Worm (Caenorhabditis elegans) whole organism, L2 larva: ENCODE results near the gene F33C8.2.
A peak's percentile ranks its signal among the peaks of the same experiment; 100 is the strongest.

ENCODE experiments used
- F13H6.1 ChIP-seq: sonication (generic microtip); optimal IDR thresholded peaks from 2 replicates; lab custom pipeline; 2016; ENCODE audit warnings: missing genetic modification characterization, missing compliant biosample characterization
- R02D3.7 ChIP-seq: fragments of 150-350 bp; optimal IDR thresholded peaks from 2 replicates; lab custom pipeline; 2014; ENCODE audit warnings: missing biosample characterization, missing genetic modification characterization
- Y55F3AM.14 ChIP-seq: fragments of 200-800 bp; sonication (Bioruptor generic); optimal IDR thresholded peaks from 2 replicates; lab custom pipeline; 2018; ENCODE audit warnings: mild to moderate bottlenecking, missing genetic modification characterization, missing compliant biosample characterization
- ZK546.5 ChIP-seq: sonication (generic microtip); optimal IDR thresholded peaks from 2 replicates; lab custom pipeline; 2017; ENCODE audit warnings: missing biosample characterization, missing genetic modification characterization
- alr-1 ChIP-seq: fragments of 150-350 bp; optimal IDR thresholded peaks from 2 replicates; lab custom pipeline; 2014; ENCODE audit warnings: missing biosample characterization, missing genetic modification characterization
- ama-1 ChIP-seq: fragments of 150-350 bp; optimal IDR thresholded peaks from 2 replicates; lab custom pipeline; 2018; ENCODE audit warnings: inconsistent platforms
- blmp-1 ChIP-seq: sonication (generic microtip); optimal IDR thresholded peaks from 2 replicates; lab custom pipeline; 2017; ENCODE audit warnings: missing genetic modification characterization, mild to moderate bottlenecking, missing compliant biosample characterization, antibody characterized with exemption, moderate library complexity; ENCODE audit not compliant: insufficient read depth
- ceh-82 ChIP-seq: fragments of 150-350 bp; optimal IDR thresholded peaks from 2 replicates; lab custom pipeline; 2014; ENCODE audit warnings: missing biosample characterization, missing genetic modification characterization
- crh-2 ChIP-seq: sonication (generic microtip); optimal IDR thresholded peaks from 2 replicates; lab custom pipeline; 2017; ENCODE audit warnings: missing biosample characterization, missing genetic modification characterization
- dmd-4 ChIP-seq: sonication (generic microtip); optimal IDR thresholded peaks from 2 replicates; lab custom pipeline; 2017; ENCODE audit warnings: missing biosample characterization, missing genetic modification characterization
- egl-27 ChIP-seq: sonication (generic microtip); optimal IDR thresholded peaks from 3 replicates; lab custom pipeline; 2017; ENCODE audit warnings: missing biosample characterization, missing genetic modification reagents, missing genetic modification characterization
- elt-1 ChIP-seq: fragments of 150-350 bp; optimal IDR thresholded peaks from 2 replicates; lab custom pipeline; 2014; ENCODE audit warnings: missing biosample characterization, missing genetic modification characterization
- fos-1 ChIP-seq: fragments of 150-350 bp; optimal IDR thresholded peaks from 2 replicates; lab custom pipeline; 2014; ENCODE audit warnings: missing biosample characterization, missing genetic modification characterization
- gmeb-1 ChIP-seq: fragments of 150-350 bp; optimal IDR thresholded peaks from 2 replicates; lab custom pipeline; 2014; ENCODE audit warnings: missing biosample characterization, missing genetic modification characterization
- lin-11 ChIP-seq: fragments of 150-350 bp; sonication (generic microtip); optimal IDR thresholded peaks from 2 replicates; lab custom pipeline; 2014; ENCODE audit warnings: missing biosample characterization, missing genetic modification characterization, inconsistent platforms, mixed read lengths
- lin-13 ChIP-seq: fragments of 150-350 bp; optimal IDR thresholded peaks from 2 replicates; lab custom pipeline; 2014; ENCODE audit warnings: missing biosample characterization, missing genetic modification reagents, missing genetic modification characterization
- lin-39 ChIP-seq: fragments of 150-350 bp; optimal IDR thresholded peaks from 2 replicates; lab custom pipeline; 2014; ENCODE audit warnings: missing biosample characterization, missing genetic modification reagents, missing genetic modification characterization
- mab-5 ChIP-seq: fragments of 150-350 bp; optimal IDR thresholded peaks from 2 replicates; lab custom pipeline; 2014; ENCODE audit warnings: missing biosample characterization, missing genetic modification characterization
- mbf-1 ChIP-seq: sonication (generic microtip); optimal IDR thresholded peaks from 2 replicates; lab custom pipeline; 2017; ENCODE audit warnings: missing biosample characterization, missing genetic modification characterization
- nhr-10 ChIP-seq: sonication (generic microtip); optimal IDR thresholded peaks from 2 replicates; lab custom pipeline; 2017; ENCODE audit warnings: missing biosample characterization, missing genetic modification characterization
- nhr-11 ChIP-seq: fragments of 150-350 bp; optimal IDR thresholded peaks from 2 replicates; lab custom pipeline; 2014; ENCODE audit warnings: missing biosample characterization, missing genetic modification characterization
- nhr-12 ChIP-seq: fragments of 150-350 bp; optimal IDR thresholded peaks from 2 replicates; lab custom pipeline; 2014; ENCODE audit warnings: missing biosample characterization, missing genetic modification characterization
- nhr-129 ChIP-seq: fragments of 150-350 bp; optimal IDR thresholded peaks from 2 replicates; lab custom pipeline; 2014; ENCODE audit warnings: missing biosample characterization, missing genetic modification characterization
- nhr-237 ChIP-seq: fragments of 150-350 bp; optimal IDR thresholded peaks from 2 replicates; lab custom pipeline; 2014; ENCODE audit warnings: missing biosample characterization, missing genetic modification characterization
- nhr-25 ChIP-seq: fragments of 150-350 bp; sonication (generic microtip); optimal IDR thresholded peaks from 3 replicates; lab custom pipeline; 2014; ENCODE audit warnings: missing biosample characterization, missing genetic modification characterization
- nhr-6 ChIP-seq: fragments of 150-350 bp; optimal IDR thresholded peaks from 2 replicates; lab custom pipeline; 2014; ENCODE audit warnings: missing biosample characterization, missing genetic modification characterization
- nhr-77 ChIP-seq: fragments of 150-350 bp; optimal IDR thresholded peaks from 2 replicates; lab custom pipeline; 2014; ENCODE audit warnings: missing biosample characterization, missing genetic modification characterization
- sem-4 ChIP-seq: fragments of 150-350 bp; optimal IDR thresholded peaks from 2 replicates; lab custom pipeline; 2014; ENCODE audit warnings: missing biosample characterization, missing genetic modification reagents, missing genetic modification characterization
- skn-1 ChIP-seq: sonication (generic microtip); optimal IDR thresholded peaks from 2 replicates; lab custom pipeline; 2017; ENCODE audit warnings: missing biosample characterization, missing genetic modification characterization
- sma-9 ChIP-seq, 2 experiments: fragments of 150-350 bp in 1 of 2; sonication (generic microtip) in 1 of 2; optimal IDR thresholded peaks; 2 replicates each; lab custom pipeline; 2014 to 2016; ENCODE audit warnings: missing genetic modification characterization in 2 of 2, mild to moderate bottlenecking in 1 of 2, missing biosample characterization in 1 of 2, missing compliant biosample characterization in 1 of 2, missing genetic modification reagents in 1 of 2, moderate library complexity in 1 of 2
- snpc-4 ChIP-seq: fragments of 150-350 bp; optimal IDR thresholded peaks from 2 replicates; lab custom pipeline; 2014; ENCODE audit warnings: missing biosample characterization, missing genetic modification characterization
- unc-39 ChIP-seq: fragments of 150-350 bp; optimal IDR thresholded peaks from 2 replicates; lab custom pipeline; 2014; ENCODE audit warnings: missing biosample characterization, missing genetic modification characterization
- unc-55 ChIP-seq: fragments of 150-350 bp; sonication (generic microtip); optimal IDR thresholded peaks from 3 replicates; lab custom pipeline; 2014; ENCODE audit warnings: missing biosample characterization, missing genetic modification reagents, missing genetic modification characterization
- unc-62 ChIP-seq: fragments of 150-350 bp; optimal IDR thresholded peaks from 2 replicates; lab custom pipeline; 2014; ENCODE audit warnings: missing biosample characterization, missing genetic modification reagents, missing genetic modification characterization
- zag-1 ChIP-seq: fragments of 150-350 bp; optimal IDR thresholded peaks from 2 replicates; lab custom pipeline; 2014; ENCODE audit warnings: missing biosample characterization, missing genetic modification characterization
- ztf-4 ChIP-seq: fragments of 150-350 bp; optimal IDR thresholded peaks from 2 replicates; lab custom pipeline; 2014; ENCODE audit warnings: missing biosample characterization, missing genetic modification characterization

The F33C8.2 gene

DNA sequence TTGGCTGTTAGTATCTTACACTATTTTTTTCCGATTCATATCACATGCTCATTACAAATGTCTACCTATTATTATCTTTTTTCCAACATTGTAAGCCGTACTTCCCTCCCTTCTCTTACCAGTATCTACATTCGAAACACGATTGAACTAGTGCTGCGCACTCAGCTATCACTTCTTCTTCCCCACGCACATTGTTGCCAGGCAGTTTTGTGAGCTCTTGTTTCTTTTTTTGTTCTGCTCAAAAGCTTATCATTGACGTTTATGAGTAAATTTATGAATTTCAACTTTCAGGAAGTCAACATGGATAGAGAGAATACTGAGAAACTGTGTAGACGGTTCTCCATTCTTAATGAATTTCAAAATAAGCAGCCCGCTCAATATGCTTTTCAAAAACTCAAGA lies at the start of gene F33C8.2:
F33C8.2 (plus strand) TSS at position 301 of the 400 bp plus-strand sequence.
- no peak for TF ChIP-seq gmeb-1
- TF ChIP-seq lin-13 (GFP tag; lab: Kevin White, UChicago): no peak
- TF ChIP-seq unc-55: no peak
- TF ChIP-seq nhr-10 (tag; lab: Kevin White, UChicago): no peak
- TF ChIP-seq nhr-11 (tag; lab: Kevin White, UChicago): no peak
- no peak for TF ChIP-seq egl-27
- TF ChIP-seq R02D3.7: no peak
- TF ChIP-seq nhr-6 (tag; lab: Kevin White, UChicago): no peak
- TF ChIP-seq nhr-12 (tag; lab: Kevin White, UChicago): no peak
- no peak for TF ChIP-seq unc-62 (GFP tag; lab: Kevin White, UChicago)
- TF ChIP-seq nhr-129 (tag; lab: Kevin White, UChicago): no peak

DNA sequence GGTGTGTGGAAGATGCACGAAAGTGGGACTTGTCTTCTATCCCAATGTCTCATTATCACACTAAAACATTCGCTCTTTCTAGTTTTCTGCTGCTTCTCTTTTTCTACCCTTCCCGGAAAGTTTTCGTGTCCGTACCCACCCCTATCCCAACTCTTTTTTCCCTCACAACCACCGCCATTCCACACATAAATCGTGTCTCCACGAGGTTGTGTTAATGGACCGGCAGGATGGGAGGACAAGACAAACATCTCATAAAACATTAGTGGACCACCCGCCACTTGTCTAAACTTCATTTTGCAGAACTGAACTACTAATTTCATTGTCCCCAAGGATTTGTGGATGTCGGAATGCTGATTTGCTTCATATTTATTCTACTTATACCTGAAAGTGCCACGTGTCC lies 47.2 kb upstream of the F33C8.2 start, which contains the start of gene slt-1:
slt-1 (plus strand) TSS at position 301 of the 400 bp plus-strand sequence.
- no peak for TF ChIP-seq zag-1 (tag; lab: Kevin White, UChicago)
- TF ChIP-seq ama-1 (lab: Kevin White, UChicago): no peak
- TF ChIP-seq alr-1 (tag; lab: Kevin White, UChicago): no peak
- peak; percentile 17 for TF ChIP-seq nhr-129 (tag; lab: Kevin White, UChicago)
- no peak for TF ChIP-seq nhr-6 (tag; lab: Kevin White, UChicago)
- peak; percentile 19 for TF ChIP-seq F13H6.1
- TF ChIP-seq fos-1 (tag; lab: Kevin White, UChicago): no peak
- no peak for TF ChIP-seq skn-1 (tag; lab: Kevin White, UChicago)

DNA sequence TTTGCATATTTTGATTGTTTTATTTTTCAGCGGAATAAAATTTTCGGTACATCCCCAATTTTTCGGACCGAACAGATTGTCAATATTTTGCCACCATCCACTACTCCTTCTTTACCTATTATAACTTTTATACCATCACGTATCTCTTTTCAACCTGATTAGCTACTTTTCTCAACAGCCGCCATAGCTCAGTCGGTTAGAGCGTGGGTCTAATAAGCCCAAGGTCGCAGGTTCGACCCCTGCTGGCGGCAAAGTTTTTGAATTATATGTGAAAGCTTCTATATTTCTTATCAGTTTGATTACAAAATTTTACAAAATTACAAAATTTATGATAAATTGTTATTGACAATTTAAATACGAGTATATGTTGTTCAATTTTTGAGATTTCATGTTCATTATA lies 42.2 kb upstream of the F33C8.2 start:
- no peak for TF ChIP-seq lin-39
- TF ChIP-seq crh-2 (tag; lab: Kevin White, UChicago): peak; percentile 5
- no peak for TF ChIP-seq snpc-4 (tag; lab: Kevin White, UChicago)
- TF ChIP-seq nhr-12 (tag; lab: Kevin White, UChicago): no peak
- no peak for TF ChIP-seq nhr-25 (tag; lab: Kevin White, UChicago)
- TF ChIP-seq ceh-82 (tag; lab: Kevin White, UChicago): no peak

DNA sequence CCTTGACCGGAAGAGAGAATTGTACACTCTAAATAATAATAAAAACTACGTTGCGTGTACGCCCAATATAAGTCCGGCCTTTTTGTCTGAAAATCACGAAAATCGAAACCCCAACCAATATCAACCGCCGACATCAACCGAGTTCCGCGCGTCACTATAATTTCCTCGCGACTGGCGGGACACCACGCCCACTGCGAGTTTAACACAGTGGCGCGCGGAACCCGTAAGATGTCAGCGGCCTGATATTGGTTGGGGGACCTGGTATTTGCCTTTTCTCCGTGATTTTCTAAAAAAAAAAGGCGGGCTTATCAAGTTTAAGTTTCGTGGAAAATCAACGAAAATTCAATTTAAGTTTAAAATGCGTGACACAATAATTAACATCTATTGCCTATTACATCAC lies 40.7 kb upstream of the F33C8.2 start:
- TF ChIP-seq ZK546.5 (no peak), snpc-4 (tag; lab: Kevin White, UChicago) (peak; percentile 81), nhr-237 (tag; lab: Kevin White, UChicago) (no peak)

DNA sequence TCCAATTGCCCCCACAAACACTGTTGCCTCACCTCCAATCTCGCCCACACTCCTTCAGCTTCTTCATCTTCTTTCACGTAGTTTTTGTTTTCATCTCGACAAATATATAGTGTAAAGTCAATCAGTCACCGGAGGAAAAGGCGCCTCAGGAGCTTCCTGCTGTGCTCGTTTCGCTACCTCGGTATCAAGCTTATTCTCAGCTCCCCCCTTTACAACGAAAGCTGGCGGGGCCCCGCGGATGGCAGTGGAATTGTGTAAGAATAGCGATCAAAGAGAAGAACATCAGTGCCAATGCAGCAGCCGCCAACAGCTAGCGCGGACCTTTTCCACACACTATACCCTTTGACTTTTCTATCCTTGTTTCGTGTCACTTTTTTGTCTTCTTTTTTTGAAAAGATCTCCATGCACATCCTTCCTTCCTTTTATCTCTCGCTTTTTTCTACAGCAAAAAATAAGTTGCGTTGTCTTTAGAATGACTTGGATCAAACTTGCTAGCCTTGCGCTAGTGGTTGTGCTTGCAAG lies 36.7 kb upstream of the F33C8.2 start, which contains the start of gene csq-1:
csq-1 (plus strand) TSS at position 472 of the 522 bp plus-strand sequence.
- TF ChIP-seq lin-39 (no peak), unc-55 (no peak), nhr-6 (tag; lab: Kevin White, UChicago) (no peak), dmd-4 (no peak), F13H6.1 (peak; percentile 58), ztf-4 (no peak), lin-13 (GFP tag; lab: Kevin White, UChicago) (no peak), sma-9 (GFP tag; optimal IDR thresholded peaks at IDR 0.05; lab: Kevin White, UChicago) (peak; percentile 2), sma-9 (tag; optimal IDR thresholded peaks at IDR 0.05; lab: Kevin White, UChicago) (no peak), crh-2 (tag; lab: Kevin White, UChicago) (no peak), Y55F3AM.14 (GFP tag; lab: Kevin White, UChicago) (no peak), blmp-1 (tag; lab: Kevin White, UChicago) (no peak), nhr-129 (tag; lab: Kevin White, UChicago) (peak; percentile 40), mab-5 (no peak)

DNA sequence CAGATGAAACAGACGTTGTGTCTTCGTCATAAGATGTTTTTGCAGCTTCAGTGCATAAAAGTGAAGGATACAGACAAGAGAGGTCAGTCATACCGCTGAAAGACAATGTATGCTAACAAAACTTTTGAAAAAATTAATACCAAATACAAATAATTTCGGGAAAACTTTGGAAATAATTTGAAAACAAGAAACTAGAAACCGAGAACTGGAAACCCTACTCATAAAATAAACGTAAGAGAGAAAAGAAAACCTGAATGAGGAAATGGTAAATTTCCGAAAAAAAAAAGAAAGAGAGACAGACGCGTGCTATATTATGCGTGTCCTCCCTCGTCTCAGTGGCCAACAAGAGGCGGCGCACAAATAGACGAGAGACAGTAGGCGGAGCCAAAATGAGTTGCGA lies 28.3 kb upstream of the F33C8.2 start, which contains the start of gene sox-3:
sox-3 (minus strand) TSS at position 101 of the 400 bp plus-strand sequence.
- TF ChIP-seq mbf-1 (tag; lab: Kevin White, UChicago): no peak
- TF ChIP-seq Y55F3AM.14 (GFP tag; lab: Kevin White, UChicago): no peak
- no peak for TF ChIP-seq crh-2 (tag; lab: Kevin White, UChicago)
- TF ChIP-seq alr-1 (tag; lab: Kevin White, UChicago): no peak
- no peak for TF ChIP-seq ceh-82 (tag; lab: Kevin White, UChicago)
- TF ChIP-seq lin-11 (tag; lab: Kevin White, UChicago): no peak
- TF ChIP-seq R02D3.7: no peak
- no peak for TF ChIP-seq fos-1 (tag; lab: Kevin White, UChicago)
- TF ChIP-seq gmeb-1: no peak
- no peak for TF ChIP-seq elt-1 (tag; lab: Kevin White, UChicago)
- TF ChIP-seq nhr-77: no peak
- TF ChIP-seq blmp-1 (tag; lab: Kevin White, UChicago): no peak
- TF ChIP-seq sem-4 (tag; lab: Kevin White, UChicago): no peak
- no peak for TF ChIP-seq unc-39
- TF ChIP-seq ztf-4: no peak
- no peak for TF ChIP-seq nhr-10 (tag; lab: Kevin White, UChicago)
- TF ChIP-seq F13H6.1: no peak
- no peak for TF ChIP-seq unc-55
- TF ChIP-seq, all 48 proteins: peak for 0
